Fruit fly (Drosophila melanogaster) whole organism, embryonic: ENCODE measurements around the gene Hat1.

Experiments used
- Abd-B ChIP-seq: fragments of 200-800 bp; sonication (Bioruptor generic); optimal IDR thresholded peaks from 2 replicates; lab custom pipeline; 2018; ENCODE audit warnings: missing biosample characterization, mild to moderate bottlenecking, missing genetic modification characterization, moderate library complexity
- Aef1 ChIP-seq: fragments of 200-800 bp; sonication (Bioruptor generic); IDR thresholded peaks from 3 replicates; pipeline ENCODE4 v1.3.6; 2022; ENCODE audit warnings: missing biosample characterization, missing genetic modification characterization
- CG10209 ChIP-seq: fragments of 200-800 bp; sonication (Bioruptor generic); optimal IDR thresholded peaks from 3 replicates; lab custom pipeline; 2017; ENCODE audit warnings: missing biosample characterization, mild to moderate bottlenecking, missing genetic modification characterization, missing genetic modification reagents
- CG10979 ChIP-seq: fragments of 200-800 bp; sonication (Bioruptor generic); optimal IDR thresholded peaks from 2 replicates; lab custom pipeline; 2018; ENCODE audit warnings: missing biosample characterization, mild to moderate bottlenecking, missing genetic modification characterization, moderate library complexity
- CG11085 ChIP-seq: fragments of 200-800 bp; sonication (Bioruptor generic); IDR thresholded peaks from 2 replicates; pipeline ENCODE4 v1.3.6; 2022; ENCODE audit warnings: missing biosample characterization, missing genetic modification characterization
- CG12391 ChIP-seq: fragments of 200-800 bp; sonication (Bioruptor generic); optimal IDR thresholded peaks from 3 replicates; lab custom pipeline; 2018; ENCODE audit warnings: missing biosample characterization, mild to moderate bottlenecking, missing genetic modification characterization, moderate library complexity
- CG13287 ChIP-seq: fragments of 200-800 bp; sonication (Bioruptor generic); IDR thresholded peaks from 2 replicates; pipeline ENCODE4 v1.3.6; 2022; ENCODE audit warnings: missing biosample characterization, missing genetic modification characterization; ENCODE audit not compliant: partially characterized antibody
- CG13624 ChIP-seq: fragments of 200-800 bp; sonication (Bioruptor generic); optimal IDR thresholded peaks from 2 replicates; lab custom pipeline; 2016; ENCODE audit warnings: missing biosample characterization, missing genetic modification characterization
- CG14014 ChIP-seq: fragments of 200-800 bp; sonication (Bioruptor generic); IDR thresholded peaks from 2 replicates; pipeline ENCODE4 v1.3.6; 2022; ENCODE audit warnings: missing biosample characterization, missing genetic modification characterization
- CG17186 ChIP-seq: fragments of 200-800 bp; sonication (Bioruptor generic); optimal IDR thresholded peaks from 3 replicates; lab custom pipeline; 2017; ENCODE audit warnings: missing biosample characterization, missing genetic modification reagents, missing genetic modification characterization
- CG17359 ChIP-seq: fragments of 200-800 bp; sonication (Bioruptor generic); optimal IDR thresholded peaks from 3 replicates; lab custom pipeline; 2018; ENCODE audit warnings: missing biosample characterization, mild to moderate bottlenecking, missing genetic modification characterization, moderate library complexity
- CG17385 ChIP-seq: fragments of 200-800 bp; sonication (Bioruptor generic); optimal IDR thresholded peaks from 3 replicates; lab custom pipeline; 2018; ENCODE audit warnings: missing biosample characterization, mild to moderate bottlenecking, missing genetic modification characterization
- CG1832 ChIP-seq: fragments of 200-800 bp; sonication (Bioruptor generic); optimal IDR thresholded peaks from 2 replicates; lab custom pipeline; 2017; ENCODE audit warnings: missing biosample characterization, mild to moderate bottlenecking, missing genetic modification characterization, inconsistent platforms
- CG18764 ChIP-seq: fragments of 200-800 bp; sonication (Bioruptor generic); optimal IDR thresholded peaks from 3 replicates; lab custom pipeline; 2016; ENCODE audit warnings: missing biosample characterization, missing genetic modification characterization
- CG2199 ChIP-seq: fragments of 200-800 bp; sonication (Bioruptor generic); IDR thresholded peaks from 3 replicates; pipeline ENCODE4 v1.3.6; 2022; ENCODE audit warnings: missing biosample characterization, missing genetic modification characterization
- CG32767 ChIP-seq: fragments of 200-800 bp; sonication (Bioruptor generic); IDR thresholded peaks from 2 replicates; pipeline ENCODE4 v1.3.6; 2022; ENCODE audit warnings: missing biosample characterization, missing genetic modification characterization
- CG4328 ChIP-seq: fragments of 200-800 bp; sonication (Bioruptor generic); optimal IDR thresholded peaks from 3 replicates; lab custom pipeline; 2017; ENCODE audit warnings: missing biosample characterization, missing genetic modification reagents, missing genetic modification characterization
- CG6683 ChIP-seq: fragments of 200-800 bp; sonication (Bioruptor generic); optimal IDR thresholded peaks from 2 replicates; lab custom pipeline; 2017; ENCODE audit warnings: missing biosample characterization, mild to moderate bottlenecking, missing genetic modification characterization, missing genetic modification reagents
- CG6813 ChIP-seq: fragments of 200-800 bp; sonication (Bioruptor generic); optimal IDR thresholded peaks from 2 replicates; lab custom pipeline; 2017; ENCODE audit warnings: missing biosample characterization, missing genetic modification characterization, mild to moderate bottlenecking, moderate library complexity, missing genetic modification reagents
- CG8944 ChIP-seq: fragments of 200-800 bp; sonication (Bioruptor generic); optimal IDR thresholded peaks from 3 replicates; lab custom pipeline; 2016; ENCODE audit warnings: missing biosample characterization, missing genetic modification characterization
- CHES-1-like ChIP-seq: fragments of 200-800 bp; sonication (Bioruptor generic); optimal IDR thresholded peaks from 2 replicates; lab custom pipeline; 2016; ENCODE audit warnings: missing biosample characterization, missing genetic modification characterization
- E2f2 ChIP-seq: fragments of 200-800 bp; sonication (Bioruptor generic); IDR thresholded peaks from 2 replicates; pipeline ENCODE4 v1.3.6; 2022; ENCODE audit warnings: missing biosample characterization, missing genetic modification characterization
- Elba2 ChIP-seq: fragments of 200-800 bp; sonication (Bioruptor generic); optimal IDR thresholded peaks from 3 replicates; lab custom pipeline; 2016; ENCODE audit warnings: missing biosample characterization, missing genetic modification characterization
- Hey ChIP-seq: fragments of 200-800 bp; sonication (Bioruptor generic); optimal IDR thresholded peaks from 3 replicates; lab custom pipeline; 2018; ENCODE audit warnings: missing biosample characterization, mild to moderate bottlenecking, missing genetic modification characterization
- Jarid2 ChIP-seq: fragments of 200-800 bp; sonication (Bioruptor generic); optimal IDR thresholded peaks from 3 replicates; lab custom pipeline; 2017; ENCODE audit warnings: mild to moderate bottlenecking, missing biosample characterization, missing genetic modification reagents, missing genetic modification characterization
- Kr ChIP-seq: fragments of 200-800 bp; sonication (Bioruptor generic); optimal IDR thresholded peaks from 2 replicates; lab custom pipeline; 2017; ENCODE audit warnings: missing biosample characterization, mild to moderate bottlenecking, missing genetic modification characterization
- MESR4 ChIP-seq: fragments of 200-800 bp; sonication (Bioruptor generic); optimal IDR thresholded peaks from 2 replicates; lab custom pipeline; 2018; ENCODE audit warnings: missing biosample characterization, mild to moderate bottlenecking, missing genetic modification characterization, moderate library complexity
- Ptx1 ChIP-seq: fragments of 200-800 bp; sonication (Bioruptor generic); IDR thresholded peaks from 2 replicates; pipeline ENCODE4 v1.3.6; 2022; ENCODE audit warnings: missing biosample characterization, missing genetic modification characterization
- Side ChIP-seq: fragments of 200-800 bp; sonication (Bioruptor generic); optimal IDR thresholded peaks from 2 replicates; lab custom pipeline; 2016; ENCODE audit warnings: missing biosample characterization, missing genetic modification characterization
- Trl ChIP-seq, 3 experiments: fragments of >200 bp in 2 of 3; fragments of 200-800 bp in 1 of 3; sonication (Bioruptor generic) in 1 of 3; optimal IDR thresholded peaks; 2 replicates in 1 of 3; 3 replicates in 2 of 3; lab custom pipeline; 2016 to 2017; ENCODE audit warnings: missing biosample characterization in 1 of 3, missing genetic modification characterization in 1 of 3
- aop ChIP-seq: fragments of 200-800 bp; sonication (Bioruptor generic); IDR thresholded peaks from 2 replicates; pipeline ENCODE4 v1.3.6; 2022; ENCODE audit warnings: missing biosample characterization, missing genetic modification characterization
- ash1 ChIP-seq: fragments of 200-800 bp; sonication (Bioruptor generic); optimal IDR thresholded peaks from 2 replicates; lab custom pipeline; 2018; ENCODE audit warnings: missing biosample characterization, mild to moderate bottlenecking, missing genetic modification characterization
- cad ChIP-seq: fragments of >200 bp; optimal IDR thresholded peaks from 2 replicates; lab custom pipeline; 2017; ENCODE audit warnings: missing biosample characterization, missing genetic modification characterization
- caup ChIP-seq: fragments of 200-800 bp; sonication (Bioruptor generic); optimal IDR thresholded peaks from 3 replicates; lab custom pipeline; 2017; ENCODE audit warnings: missing biosample characterization, mild to moderate bottlenecking, missing genetic modification characterization, moderate library complexity; ENCODE audit not compliant: severe bottlenecking
- crp ChIP-seq, 2 experiments: fragments of 200-800 bp; sonication (Bioruptor generic); optimal IDR thresholded peaks; 2 replicates in 1 of 2; 3 replicates in 1 of 2; lab custom pipeline; 2017; ENCODE audit warnings: missing biosample characterization in 2 of 2, missing genetic modification characterization in 2 of 2, mild to moderate bottlenecking in 1 of 2, moderate library complexity in 1 of 2
- esg ChIP-seq: fragments of 200-800 bp; sonication (Bioruptor generic); conservative IDR thresholded peaks from 2 replicates; pipeline ENCODE4 v1.3.6; 2022; ENCODE audit warnings: missing biosample characterization, missing genetic modification characterization
- hbn ChIP-seq: fragments of 200-800 bp; sonication (Bioruptor generic); IDR thresholded peaks from 2 replicates; pipeline ENCODE4 v1.3.6; 2022; ENCODE audit warnings: missing biosample characterization, missing genetic modification characterization; ENCODE audit not compliant: partially characterized antibody
- klu ChIP-seq: fragments of 200-800 bp; sonication (Bioruptor generic); IDR thresholded peaks from 2 replicates; pipeline ENCODE4 v1.3.6; 2022; ENCODE audit warnings: missing biosample characterization, missing genetic modification characterization
- maf-S ChIP-seq: fragments of 200-800 bp; sonication (Bioruptor generic); optimal IDR thresholded peaks from 2 replicates; lab custom pipeline; 2016; ENCODE audit warnings: missing biosample characterization, missing genetic modification characterization
- nom ChIP-seq: fragments of 200-800 bp; sonication (Bioruptor generic); optimal IDR thresholded peaks from 2 replicates; lab custom pipeline; 2017; ENCODE audit warnings: missing biosample characterization, missing genetic modification characterization, mild to moderate bottlenecking, moderate library complexity, missing genetic modification reagents
- pan ChIP-seq, 4 experiments: fragments of >200 bp in 3 of 4; fragments of 200-800 bp in 1 of 4; sonication (Bioruptor generic) in 1 of 4; optimal IDR thresholded peaks in 3 of 4; IDR thresholded peaks in 1 of 4; 2 replicates each; pipeline versions ENCODE4 v1.3.6 to Lab custom; 2017 to 2022; ENCODE audit warnings: missing biosample characterization in 2 of 4, missing genetic modification characterization in 2 of 4, mixed read lengths in 1 of 4
- scrt ChIP-seq: fragments of 200-800 bp; sonication (Bioruptor generic); optimal IDR thresholded peaks from 2 replicates; lab custom pipeline; 2018; ENCODE audit warnings: missing biosample characterization, mild to moderate bottlenecking, missing genetic modification characterization, moderate library complexity
- sima ChIP-seq: fragments of 200-800 bp; sonication (Bioruptor generic); optimal IDR thresholded peaks from 2 replicates; lab custom pipeline; 2016; ENCODE audit warnings: missing biosample characterization, missing genetic modification characterization
- sisA ChIP-seq: fragments of 200-800 bp; sonication (Bioruptor generic); IDR thresholded peaks from 2 replicates; pipeline ENCODE4 v1.3.6; 2022; ENCODE audit warnings: missing biosample characterization, missing genetic modification characterization
- slbo ChIP-seq: fragments of 200-800 bp; sonication (Bioruptor generic); IDR thresholded peaks from 2 replicates; pipeline ENCODE4 v1.3.6; 2022; ENCODE audit warnings: missing biosample characterization, missing genetic modification characterization
- tio ChIP-seq: fragments of 200-800 bp; sonication (Bioruptor generic); optimal IDR thresholded peaks from 2 replicates; lab custom pipeline; 2017; ENCODE audit warnings: missing biosample characterization, missing genetic modification characterization, inconsistent platforms

The Hat1 gene

DNA sequence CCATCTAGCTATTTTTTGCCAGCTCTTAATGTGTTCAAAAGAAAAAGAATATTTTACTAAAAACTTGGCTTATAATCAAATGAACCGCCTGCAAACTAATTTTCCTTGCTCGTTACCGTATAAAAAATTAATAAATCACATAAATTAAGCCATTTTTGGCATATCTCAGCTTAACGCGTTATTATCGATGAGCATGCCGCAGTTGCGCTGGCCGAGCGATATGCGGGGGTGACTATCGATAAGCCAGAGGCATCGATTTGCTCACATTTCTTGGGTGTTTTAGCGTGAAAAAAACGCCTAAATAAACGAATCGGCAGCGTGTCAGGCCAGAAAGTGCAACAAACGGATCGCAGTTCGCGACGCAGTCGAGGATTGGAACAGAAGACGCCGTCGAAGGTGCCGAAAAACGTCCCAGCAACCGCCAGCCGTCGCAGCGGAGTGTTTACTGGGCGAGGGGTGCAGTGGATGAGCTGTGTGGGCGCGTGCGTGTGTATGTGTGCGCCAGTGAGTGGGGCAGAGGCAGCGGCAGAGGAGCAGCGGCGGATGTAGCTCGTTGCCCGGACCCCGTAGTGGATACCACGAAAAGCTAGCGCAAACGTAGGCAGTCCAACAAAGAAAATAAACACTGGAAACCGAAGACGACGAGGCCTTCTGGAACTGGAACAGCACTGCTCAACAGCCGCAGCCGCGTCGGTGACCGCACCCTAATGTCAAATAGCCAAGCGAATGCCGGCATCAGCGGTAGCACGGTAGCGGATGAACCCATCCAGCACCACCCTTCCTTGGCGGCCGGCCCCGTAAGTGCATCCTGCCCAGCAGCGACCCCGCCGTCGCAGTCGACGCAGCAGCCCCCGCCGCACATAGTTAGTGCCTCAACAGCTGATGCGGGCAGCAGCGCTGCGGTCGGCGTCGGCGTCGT lies 46.6 kb downstream of the Hat1 start, which contains the start of the genes Sym and Madm (continued):
- no peak for TF ChIP-seq pan (optimal IDR thresholded peaks at IDR 0.05; lab: Kevin White, UChicago)
- no peak for TF ChIP-seq pan (GFP tag; optimal IDR thresholded peaks at IDR 0.05 in 1 of 2, IDR thresholded peaks at IDR 0.05 in 1 of 2)
- TF ChIP-seq klu = peak; percentile 77; the same call in 1 of the 2 replicates
- peak; percentile 40 for TF ChIP-seq Ptx1 (GFP tag; lab: Robert Waterston, UW)
- peak; percentile 86 for TF ChIP-seq CG13287
- TF ChIP-seq CG32767 = no peak
- TF ChIP-seq CG18764 = peak; percentile 21
- peak; percentile 39 for TF ChIP-seq Elba2 (GFP tag; lab: Kevin White, UChicago)
- no peak for TF ChIP-seq tio (GFP tag; lab: Kevin White, UChicago)
- TF ChIP-seq maf-S = peak; percentile 40
- TF ChIP-seq Abd-B = peak; percentile 56
- peak; percentile 2 for TF ChIP-seq CG6683 (GFP tag; lab: Kevin White, UChicago)
- TF ChIP-seq CG14014 (GFP tag; lab: Robert Waterston, UW) = no peak
- TF ChIP-seq Hey (tag; lab: Kevin White, UChicago) = no peak
- TF ChIP-seq caup (GFP tag; lab: Kevin White, UChicago) = no peak
- TF ChIP-seq CG13624 (GFP tag; lab: Kevin White, UChicago) = peak; percentile 66
- TF ChIP-seq CG6813 (GFP tag; lab: Kevin White, UChicago) = no peak
- TF ChIP-seq CG2199 (GFP tag; lab: Robert Waterston, UW) = no peak
- TF ChIP-seq slbo (GFP tag; lab: Robert Waterston, UW) = peak; percentile 60
- no peak for TF ChIP-seq Kr (GFP tag; lab: Kevin White, UChicago)
- no peak for TF ChIP-seq cad
- TF ChIP-seq esg = peak; percentile 20; the same call in 1 of the 2 replicates
- TF ChIP-seq CG17359 = no peak
- TF ChIP-seq CG10209 = no peak
- TF ChIP-seq sisA (GFP tag; lab: Robert Waterston, UW) = 0 out of 2 replicates have a peak, but pooled peaks have one; percentile 30
- TF ChIP-seq CG8944 (GFP tag; lab: Kevin White, UChicago) = peak; percentile 38
- TF ChIP-seq Side = peak; percentile 5
- peak in 1 of 2 experiments; percentile 50 for TF ChIP-seq crp (GFP tag; optimal IDR thresholded peaks at IDR 0.05; lab: Kevin White, UChicago)
- peak; percentile 69 for TF ChIP-seq hbn (GFP tag; lab: Robert Waterston, UW)
- TF ChIP-seq E2f2 (GFP tag; lab: Robert Waterston, UW) = peak; percentile 44; the same call in 1 of the 2 replicates
- no peak for TF ChIP-seq CG4328 (GFP tag; lab: Kevin White, UChicago)
- no peak for TF ChIP-seq ash1
- no peak for TF ChIP-seq CG17385 (GFP tag; lab: Kevin White, UChicago)
- peak; percentile 67 for TF ChIP-seq CG17186
- no peak for TF ChIP-seq nom (GFP tag; lab: Kevin White, UChicago)
- no peak for TF ChIP-seq aop
- TF ChIP-seq CG10979 (tag; lab: Kevin White, UChicago) = peak; percentile 4
- no peak for TF ChIP-seq CG1832 (GFP tag; lab: Kevin White, UChicago)
- peak; percentile 22 for TF ChIP-seq scrt (GFP tag; lab: Kevin White, UChicago)
- peak; percentile 55 for TF ChIP-seq CG12391
- no peak for TF ChIP-seq Trl (optimal IDR thresholded peaks at IDR 0.05; lab: Kevin White, UChicago)
- peak; percentile 27 for TF ChIP-seq Trl (GFP tag; optimal IDR thresholded peaks at IDR 0.05; lab: Kevin White, UChicago)
- no peak for TF ChIP-seq CG11085
- peak; percentile 14; the same call in 1 of the 3 replicates for TF ChIP-seq Aef1
- no peak for TF ChIP-seq Jarid2 (GFP tag; lab: Kevin White, UChicago)
- peak; percentile 96 for TF ChIP-seq MESR4 (GFP tag; lab: Kevin White, UChicago)
- TF ChIP-seq sima (GFP tag; lab: Kevin White, UChicago) = no peak
- peak; percentile 54 for TF ChIP-seq CHES-1-like
